Worm (Caenorhabditis elegans) whole organism, L3 larva: ENCODE data around the gene fbxa-126.

Experiments
- R02D3.7 ChIP-seq: fragments of 150-350 bp; optimal IDR thresholded peaks from 2 replicates; lab custom pipeline; 2014; ENCODE audit warnings: missing biosample characterization, missing genetic modification characterization
- ZK546.5 ChIP-seq: sonication (generic microtip); optimal IDR thresholded peaks from 2 replicates; lab custom pipeline; 2017; ENCODE audit warnings: missing biosample characterization, missing genetic modification characterization
- ama-1 ChIP-seq: fragments of 150-350 bp; optimal IDR thresholded peaks from 2 replicates; lab custom pipeline; 2018
- ceh-28 ChIP-seq: fragments of 150-350 bp; optimal IDR thresholded peaks from 2 replicates; lab custom pipeline; 2014; ENCODE audit warnings: missing biosample characterization, missing genetic modification reagents, missing genetic modification characterization
- ceh-82 ChIP-seq: fragments of 150-350 bp; optimal IDR thresholded peaks from 2 replicates; lab custom pipeline; 2014; ENCODE audit warnings: missing biosample characterization, missing genetic modification characterization
- ceh-9 ChIP-seq: sonication (generic microtip); optimal IDR thresholded peaks from 2 replicates; lab custom pipeline; 2018; ENCODE audit warnings: missing biosample characterization, missing genetic modification characterization
- daf-12 ChIP-seq: fragments of 150-350 bp; optimal IDR thresholded peaks from 2 replicates; lab custom pipeline; 2014; ENCODE audit warnings: missing biosample characterization, missing genetic modification reagents, missing genetic modification characterization
- egl-5 ChIP-seq: fragments of 150-350 bp; optimal IDR thresholded peaks from 2 replicates; lab custom pipeline; 2017; ENCODE audit warnings: missing biosample characterization, missing genetic modification reagents, missing genetic modification characterization, inconsistent platforms
- elt-1 ChIP-seq: fragments of 150-350 bp; optimal IDR thresholded peaks from 2 replicates; lab custom pipeline; 2014; ENCODE audit warnings: missing biosample characterization, missing genetic modification characterization
- eor-1 ChIP-seq, 2 experiments: fragments of 150-350 bp; optimal IDR thresholded peaks; 2 replicates each; lab custom pipeline; 2014 to 2018; ENCODE audit warnings: missing biosample characterization in 2 of 2, missing genetic modification characterization in 2 of 2
- fkh-10 ChIP-seq: sonication (generic microtip); optimal IDR thresholded peaks from 2 replicates; lab custom pipeline; 2017; ENCODE audit warnings: missing biosample characterization, missing genetic modification reagents, missing genetic modification characterization
- fkh-2 ChIP-seq: fragments of 150-350 bp; optimal IDR thresholded peaks from 2 replicates; lab custom pipeline; 2014; ENCODE audit warnings: missing biosample characterization, missing genetic modification reagents, missing genetic modification characterization
- fos-1 ChIP-seq: fragments of 150-350 bp; optimal IDR thresholded peaks from 2 replicates; lab custom pipeline; 2014; ENCODE audit warnings: missing biosample characterization, missing genetic modification characterization
- hmg-11 ChIP-seq: sonication (generic microtip); optimal IDR thresholded peaks from 2 replicates; lab custom pipeline; 2016; ENCODE audit warnings: missing genetic modification characterization, missing compliant biosample characterization
- lin-15B ChIP-seq: fragments of 150-350 bp; optimal IDR thresholded peaks from 2 replicates; lab custom pipeline; 2014; ENCODE audit warnings: missing biosample characterization, missing genetic modification characterization
- lsy-12 ChIP-seq: sonication (generic microtip); optimal IDR thresholded peaks from 2 replicates; lab custom pipeline; 2016; ENCODE audit warnings: mild to moderate bottlenecking, missing genetic modification characterization, missing compliant biosample characterization
- mdl-1 ChIP-seq: fragments of 150-350 bp; optimal IDR thresholded peaks from 2 replicates; lab custom pipeline; 2014; ENCODE audit warnings: missing biosample characterization, missing genetic modification characterization
- nfya-1 ChIP-seq: sonication (generic microtip); optimal IDR thresholded peaks from 2 replicates; lab custom pipeline; 2017; ENCODE audit warnings: missing genetic modification characterization, mild to moderate bottlenecking, missing compliant biosample characterization, antibody characterized with exemption, moderate library complexity; ENCODE audit not compliant: insufficient read depth
- nhr-11 ChIP-seq: fragments of 150-350 bp; optimal IDR thresholded peaks from 2 replicates; lab custom pipeline; 2014; ENCODE audit warnings: missing biosample characterization, missing genetic modification characterization
- nhr-12 ChIP-seq: fragments of 150-350 bp; optimal IDR thresholded peaks from 2 replicates; lab custom pipeline; 2014; ENCODE audit warnings: missing biosample characterization, missing genetic modification characterization
- nhr-237 ChIP-seq: fragments of 150-350 bp; optimal IDR thresholded peaks from 2 replicates; lab custom pipeline; 2014; ENCODE audit warnings: missing biosample characterization, missing genetic modification characterization
- nhr-25 ChIP-seq: sonication (generic microtip); optimal IDR thresholded peaks from 2 replicates; lab custom pipeline; 2017; ENCODE audit warnings: missing biosample characterization, missing genetic modification characterization
- nhr-28 ChIP-seq: fragments of 150-350 bp; optimal IDR thresholded peaks from 2 replicates; lab custom pipeline; 2014; ENCODE audit warnings: missing biosample characterization, missing genetic modification characterization
- nhr-43 ChIP-seq: sonication (generic microtip); optimal IDR thresholded peaks from 2 replicates; lab custom pipeline; 2016; ENCODE audit warnings: mild to moderate bottlenecking, missing genetic modification characterization, missing compliant biosample characterization; ENCODE audit not compliant: poor library complexity, severe bottlenecking
- nhr-67 ChIP-seq: fragments of 150-350 bp; optimal IDR thresholded peaks from 2 replicates; lab custom pipeline; 2014; ENCODE audit warnings: missing biosample characterization, missing genetic modification characterization
- pqm-1 ChIP-seq: fragments of 150-350 bp; optimal IDR thresholded peaks from 2 replicates; lab custom pipeline; 2017; ENCODE audit warnings: missing biosample characterization, missing genetic modification characterization, inconsistent platforms
- sea-2 ChIP-seq: fragments of 150-350 bp; sonication (generic microtip); optimal IDR thresholded peaks from 4 replicates; lab custom pipeline; 2014; ENCODE audit warnings: missing biosample characterization, missing genetic modification reagents, missing genetic modification characterization
- skn-1 ChIP-seq: fragments of 150-350 bp; optimal IDR thresholded peaks from 2 replicates; lab custom pipeline; 2014; ENCODE audit warnings: missing biosample characterization, missing genetic modification characterization
- tbx-2 ChIP-seq: sonication (generic microtip); optimal IDR thresholded peaks from 2 replicates; lab custom pipeline; 2016; ENCODE audit warnings: mild to moderate bottlenecking, missing genetic modification characterization, missing compliant biosample characterization
- unc-39 ChIP-seq: sonication (generic microtip); optimal IDR thresholded peaks from 4 replicates; lab custom pipeline; 2017; ENCODE audit warnings: missing biosample characterization, missing genetic modification characterization
- unc-62 ChIP-seq: fragments of 150-350 bp; sonication (generic microtip); optimal IDR thresholded peaks from 4 replicates; lab custom pipeline; 2014; ENCODE audit warnings: missing biosample characterization, missing genetic modification reagents, missing genetic modification characterization
- zag-1 ChIP-seq: fragments of 150-350 bp; optimal IDR thresholded peaks from 2 replicates; lab custom pipeline; 2014; ENCODE audit warnings: missing biosample characterization, missing genetic modification characterization
- ztf-4 ChIP-seq: fragments of 150-350 bp; optimal IDR thresholded peaks from 2 replicates; lab custom pipeline; 2014; ENCODE audit warnings: missing biosample characterization, missing genetic modification characterization

fbxa-126 gene

DNA sequence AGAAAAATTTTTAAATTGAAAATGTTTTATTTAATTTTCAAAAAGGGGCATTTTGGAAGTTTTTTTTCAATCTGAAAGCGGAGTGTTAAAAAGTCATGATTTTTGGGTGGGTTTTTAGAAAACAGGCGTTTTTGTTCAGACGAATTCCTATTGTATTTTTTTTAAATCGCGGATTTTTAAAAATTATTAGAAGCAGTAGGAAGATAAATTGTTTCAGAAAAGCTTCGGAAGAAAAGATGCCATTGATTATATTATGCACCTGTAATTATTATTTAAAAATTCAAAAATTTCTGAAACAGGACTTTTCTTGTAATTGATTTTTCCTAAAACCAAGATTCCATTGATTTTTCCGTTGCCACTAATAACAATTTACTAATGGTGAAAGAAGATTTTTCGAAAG lies 15.7 kb downstream of the fbxa-126 start:
- TF ChIP-seq ceh-82 (tag; lab: Kevin White, UChicago), result no peak
- no peak for TF ChIP-seq elt-1
- no peak for TF ChIP-seq ceh-9 (tag; lab: Kevin White, UChicago)
- no peak for TF ChIP-seq ceh-28 (tag; lab: Kevin White, UChicago)
- TF ChIP-seq ama-1 (lab: Kevin White, UChicago), result no peak
- no peak for TF ChIP-seq unc-62 (GFP tag; lab: Kevin White, UChicago)
- no peak for TF ChIP-seq daf-12 (tag; lab: Kevin White, UChicago)
- no peak for TF ChIP-seq ZK546.5
- TF ChIP-seq nhr-43 (tag; lab: Kevin White, UChicago), result no peak
- no peak for TF ChIP-seq fos-1
- no peak for TF ChIP-seq hmg-11 (tag; lab: Kevin White, UChicago)
- no peak for TF ChIP-seq nhr-28 (tag; lab: Kevin White, UChicago)
- no peak for TF ChIP-seq lin-15B (tag; lab: Kevin White, UChicago)
- no peak for TF ChIP-seq nhr-237 (tag; lab: Kevin White, UChicago)
- TF ChIP-seq fkh-2 (tag; lab: Kevin White, UChicago), result no peak
- no peak for TF ChIP-seq sea-2 (GFP tag; lab: Kevin White, UChicago)
- TF ChIP-seq ztf-4, result no peak
- TF ChIP-seq skn-1 (tag; lab: Kevin White, UChicago), result no peak

ce11 chrIV:14297058-14297457 lies 24.5 kb downstream of the fbxa-126 start:
- TF ChIP-seq sea-2 (GFP tag; lab: Kevin White, UChicago) (no peak), nhr-12 (tag; lab: Kevin White, UChicago) (no peak), R02D3.7 (no peak)

ce11 chrIV:14295262-14295661 lies 26.3 kb downstream of the fbxa-126 start:
- TF ChIP-seq fkh-10 (GFP tag; lab: Kevin White, UChicago) (no peak), nhr-67 (tag; lab: Kevin White, UChicago) (no peak), pqm-1 (tag; lab: Kevin White, UChicago) (no peak), egl-5 (no peak), daf-12 (tag; lab: Kevin White, UChicago) (no peak), mdl-1 (tag; lab: Kevin White, UChicago) (no peak), fkh-2 (tag; lab: Kevin White, UChicago) (no peak), tbx-2 (tag; lab: Kevin White, UChicago) (no peak), nhr-237 (tag; lab: Kevin White, UChicago) (no peak)

DNA sequence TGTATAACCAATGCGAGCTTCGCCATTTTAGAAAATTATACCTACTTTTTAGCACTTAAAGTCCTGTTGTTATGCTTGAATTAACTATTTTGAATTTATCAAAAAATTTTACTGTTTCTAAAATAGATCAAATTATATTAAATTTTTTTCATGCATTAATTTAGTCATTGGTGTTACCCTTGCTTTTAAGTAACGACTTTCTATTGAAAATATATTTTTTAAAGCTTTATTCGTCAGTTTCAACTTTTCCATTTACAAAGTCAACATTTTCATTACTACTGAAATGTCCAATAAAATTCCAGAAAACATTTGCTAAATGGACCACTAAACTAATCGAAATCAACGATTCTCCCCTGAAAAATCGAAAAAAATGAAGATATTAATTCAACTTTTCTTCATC lies 30.0 kb downstream of the fbxa-126 start, which contains the start of gene Y64G10A.7:
Y64G10A.7 (plus strand) TSS at position 301 of the 400 bp plus-strand sequence.
- no peak for TF ChIP-seq hmg-11 (tag; lab: Kevin White, UChicago)
- TF ChIP-seq ZK546.5, result no peak
- TF ChIP-seq lsy-12 (tag; lab: Kevin White, UChicago), result no peak
- no peak for TF ChIP-seq unc-39 (tag; lab: Kevin White, UChicago)
- TF ChIP-seq ceh-9 (tag; lab: Kevin White, UChicago), result no peak
- TF ChIP-seq mdl-1 (tag; lab: Kevin White, UChicago), result no peak
- TF ChIP-seq sea-2 (GFP tag; lab: Kevin White, UChicago), result no peak
- no peak for TF ChIP-seq zag-1
- TF ChIP-seq nhr-237 (tag; lab: Kevin White, UChicago), result no peak
- no peak for TF ChIP-seq pqm-1 (tag; lab: Kevin White, UChicago)
- TF ChIP-seq egl-5, result no peak
- no peak for TF ChIP-seq nhr-28 (tag; lab: Kevin White, UChicago)
- TF ChIP-seq nhr-11 (tag; lab: Kevin White, UChicago), result no peak
- TF ChIP-seq ceh-28 (tag; lab: Kevin White, UChicago), result no peak
- TF ChIP-seq fos-1, result no peak

DNA sequence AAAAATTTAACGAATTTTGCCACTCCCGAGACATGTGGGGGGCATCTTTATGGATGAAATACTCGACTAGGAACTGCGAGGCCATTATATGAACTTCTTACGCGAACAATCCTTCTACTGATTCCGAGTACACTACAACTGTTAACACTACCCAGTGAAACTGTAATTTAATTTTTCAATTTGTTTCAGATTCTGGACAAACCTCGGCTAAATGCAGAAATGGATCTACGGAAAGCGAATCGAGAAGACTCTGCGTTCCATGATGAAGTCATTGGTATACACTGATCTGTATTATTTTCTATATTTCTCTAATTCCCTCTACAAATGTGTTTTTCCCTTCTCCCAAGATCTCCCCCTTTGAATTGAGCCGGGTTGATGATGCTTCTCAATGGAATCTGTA lies 36.6 kb downstream of the fbxa-126 start:
- TF ChIP-seq fkh-10 (GFP tag; lab: Kevin White, UChicago) (no peak), fkh-2 (tag; lab: Kevin White, UChicago) (no peak), eor-1 (tag; optimal IDR thresholded peaks at IDR 0.05; lab: Kevin White, UChicago) (no peak), lsy-12 (tag; lab: Kevin White, UChicago) (no peak)
- TF ChIP-seq, all 47 proteins: peak for 0

- TF ChIP-seq nfya-1 (peak; percentile 80), tbx-2 (tag; lab: Kevin White, UChicago) (no peak), nhr-25 (tag; lab: Kevin White, UChicago) (no peak)
These were observed 44.7 kb downstream of the fbxa-126 start for ce11 chrIV:14276773-14277388.
